Fruit fly (Drosophila melanogaster) whole organism, embryonic: ENCODE data around the gene CG7906.

Experiments
- Adf1 ChIP-seq: fragments of 200-800 bp; sonication (Bioruptor generic); IDR thresholded peaks from 2 replicates; pipeline ENCODE4 v1.3.6; 2022; ENCODE audit warnings: missing biosample characterization, missing genetic modification characterization
- Asciz ChIP-seq: fragments of 200-800 bp; sonication (Bioruptor generic); optimal IDR thresholded peaks from 2 replicates; lab custom pipeline; 2017; ENCODE audit warnings: missing biosample characterization, mild to moderate bottlenecking, missing genetic modification characterization, missing genetic modification reagents
- B-H2 ChIP-seq: fragments of 200-800 bp; sonication (Bioruptor generic); optimal IDR thresholded peaks from 2 replicates; lab custom pipeline; 2018; ENCODE audit warnings: missing biosample characterization, mild to moderate bottlenecking, missing genetic modification characterization
- CG11093 ChIP-seq: fragments of 200-800 bp; sonication (Bioruptor generic); IDR thresholded peaks from 3 replicates; pipeline ENCODE4 v1.3.6; 2022; ENCODE audit warnings: missing biosample characterization, missing genetic modification characterization
- CG1233 ChIP-seq: fragments of 200-800 bp; sonication (Bioruptor generic); optimal IDR thresholded peaks from 4 replicates; lab custom pipeline; 2018; ENCODE audit warnings: missing biosample characterization, mild to moderate bottlenecking, missing genetic modification characterization
- CG13296 ChIP-seq: fragments of 200-800 bp; sonication (Bioruptor generic); optimal IDR thresholded peaks from 3 replicates; lab custom pipeline; 2018; ENCODE audit warnings: missing biosample characterization, mild to moderate bottlenecking, missing genetic modification characterization
- CG16779 ChIP-seq: fragments of 200-800 bp; sonication (Bioruptor generic); IDR thresholded peaks from 2 replicates; pipeline ENCODE4 v1.3.6; 2022; ENCODE audit warnings: missing biosample characterization, missing genetic modification characterization
- CG17612 ChIP-seq: fragments of 200-800 bp; sonication (Bioruptor generic); IDR thresholded peaks from 2 replicates; pipeline ENCODE4 v1.3.6; 2022; ENCODE audit warnings: missing biosample characterization, missing genetic modification characterization
- CG18011 ChIP-seq: fragments of 200-800 bp; sonication (Bioruptor generic); optimal IDR thresholded peaks from 2 replicates; lab custom pipeline; 2017; ENCODE audit warnings: missing biosample characterization, missing genetic modification characterization, mild to moderate bottlenecking, moderate library complexity, missing genotype
- CG1832 ChIP-seq: fragments of 200-800 bp; sonication (Bioruptor generic); optimal IDR thresholded peaks from 2 replicates; lab custom pipeline; 2017; ENCODE audit warnings: missing biosample characterization, mild to moderate bottlenecking, missing genetic modification characterization, inconsistent platforms
- CG18764 ChIP-seq: fragments of 200-800 bp; sonication (Bioruptor generic); optimal IDR thresholded peaks from 3 replicates; lab custom pipeline; 2016; ENCODE audit warnings: missing biosample characterization, missing genetic modification characterization
- CG2202 ChIP-seq: fragments of 200-800 bp; sonication (Bioruptor generic); optimal IDR thresholded peaks from 2 replicates; lab custom pipeline; 2018; ENCODE audit warnings: missing biosample characterization, mild to moderate bottlenecking, missing genetic modification characterization
- CG31365 ChIP-seq: fragments of 200-800 bp; sonication (Bioruptor generic); optimal IDR thresholded peaks from 2 replicates; lab custom pipeline; 2018; ENCODE audit warnings: missing biosample characterization, mild to moderate bottlenecking, missing genetic modification characterization
- CG33213 ChIP-seq: fragments of 200-800 bp; sonication (Bioruptor generic); optimal IDR thresholded peaks from 3 replicates; lab custom pipeline; 2016; ENCODE audit warnings: missing biosample characterization, missing genetic modification characterization
- CG4707 ChIP-seq: fragments of 200-800 bp; sonication (Bioruptor generic); optimal IDR thresholded peaks from 2 replicates; lab custom pipeline; 2018; ENCODE audit warnings: missing biosample characterization, mild to moderate bottlenecking, missing genetic modification characterization, moderate library complexity
- CG5180 ChIP-seq: fragments of 200-800 bp; sonication (Bioruptor generic); optimal IDR thresholded peaks from 3 replicates; lab custom pipeline; 2017; ENCODE audit warnings: missing biosample characterization, missing genetic modification characterization, mild to moderate bottlenecking, moderate library complexity, missing genetic modification reagents
- CG6683 ChIP-seq: fragments of 200-800 bp; sonication (Bioruptor generic); optimal IDR thresholded peaks from 2 replicates; lab custom pipeline; 2017; ENCODE audit warnings: missing biosample characterization, mild to moderate bottlenecking, missing genetic modification characterization, missing genetic modification reagents
- CG7786 ChIP-seq: fragments of 200-800 bp; sonication (Bioruptor generic); optimal IDR thresholded peaks from 2 replicates; lab custom pipeline; 2016; ENCODE audit warnings: missing biosample characterization, missing genetic modification characterization
- CG7987 ChIP-seq: fragments of 200-800 bp; sonication (Bioruptor generic); optimal IDR thresholded peaks from 2 replicates; lab custom pipeline; 2018; ENCODE audit warnings: missing biosample characterization, mild to moderate bottlenecking, missing genetic modification characterization, moderate library complexity
- CG9876 ChIP-seq: fragments of 200-800 bp; sonication (Bioruptor generic); optimal IDR thresholded peaks from 2 replicates; lab custom pipeline; 2016; ENCODE audit warnings: missing biosample characterization, missing genetic modification characterization
- Drgx ChIP-seq: fragments of 200-800 bp; sonication (Bioruptor generic); IDR thresholded peaks from 2 replicates; pipeline ENCODE4 v1.3.6; 2022; ENCODE audit warnings: missing biosample characterization, missing genetic modification characterization
- Eip74EF ChIP-seq, 2 experiments: fragments of 200-800 bp in 1 of 2; fragments of >200 bp in 1 of 2; sonication (Bioruptor generic) in 1 of 2; optimal IDR thresholded peaks; 2 replicates each; lab custom pipeline; 2017 to 2019; ENCODE audit warnings: missing biosample characterization in 2 of 2, missing genetic modification characterization in 2 of 2, mild to moderate bottlenecking in 1 of 2, moderate library complexity in 1 of 2
- Fer2 ChIP-seq: fragments of 200-800 bp; sonication (Bioruptor generic); optimal IDR thresholded peaks from 2 replicates; lab custom pipeline; 2018; ENCODE audit warnings: missing biosample characterization, mild to moderate bottlenecking, missing genetic modification characterization, moderate library complexity
- HmgZ ChIP-seq: fragments of 200-800 bp; sonication (Bioruptor generic); optimal IDR thresholded peaks from 2 replicates; lab custom pipeline; 2018; ENCODE audit warnings: missing biosample characterization, mild to moderate bottlenecking, missing genetic modification characterization
- Hsf ChIP-seq: fragments of 200-800 bp; sonication (Bioruptor generic); optimal IDR thresholded peaks from 3 replicates; lab custom pipeline; 2016; ENCODE audit warnings: missing biosample characterization, missing genetic modification characterization
- Jarid2 ChIP-seq: fragments of 200-800 bp; sonication (Bioruptor generic); optimal IDR thresholded peaks from 3 replicates; lab custom pipeline; 2017; ENCODE audit warnings: mild to moderate bottlenecking, missing biosample characterization, missing genetic modification reagents, missing genetic modification characterization
- Lpt ChIP-seq: fragments of >200 bp; optimal IDR thresholded peaks from 2 replicates; lab custom pipeline; 2018; ENCODE audit warnings: missing biosample characterization, missing genetic modification characterization
- Max ChIP-seq: fragments of 200-800 bp; sonication (Bioruptor generic); optimal IDR thresholded peaks from 2 replicates; lab custom pipeline; 2016; ENCODE audit warnings: missing biosample characterization, mild to moderate bottlenecking, missing genetic modification characterization
- Rfx ChIP-seq: fragments of 200-800 bp; sonication (Bioruptor generic); IDR thresholded peaks from 2 replicates; pipeline ENCODE4 v1.3.6; 2022; ENCODE audit warnings: missing biosample characterization, missing genetic modification characterization
- Xbp1 ChIP-seq: fragments of 200-800 bp; sonication (Bioruptor generic); optimal IDR thresholded peaks from 3 replicates; lab custom pipeline; 2016; ENCODE audit warnings: missing biosample characterization, mild to moderate bottlenecking, missing genetic modification characterization
- YL-1 ChIP-seq: fragments of 200-800 bp; sonication (Bioruptor generic); optimal IDR thresholded peaks from 3 replicates; lab custom pipeline; 2017; ENCODE audit warnings: missing biosample characterization, mild to moderate bottlenecking, missing genetic modification characterization
- aop ChIP-seq: fragments of 200-800 bp; sonication (Bioruptor generic); IDR thresholded peaks from 2 replicates; pipeline ENCODE4 v1.3.6; 2022; ENCODE audit warnings: missing biosample characterization, missing genetic modification characterization
- br ChIP-seq: fragments of >200 bp; optimal IDR thresholded peaks from 2 replicates; lab custom pipeline; 2017
- btn ChIP-seq: fragments of 200-800 bp; sonication (Bioruptor generic); optimal IDR thresholded peaks from 2 replicates; lab custom pipeline; 2016; ENCODE audit warnings: missing biosample characterization, missing genetic modification characterization
- corto ChIP-seq: fragments of 200-800 bp; sonication (Bioruptor generic); optimal IDR thresholded peaks from 2 replicates; lab custom pipeline; 2016; ENCODE audit warnings: missing biosample characterization, mild to moderate bottlenecking, missing genetic modification characterization, moderate library complexity
- fd102C ChIP-seq: fragments of 200-800 bp; sonication (Bioruptor generic); optimal IDR thresholded peaks from 2 replicates; lab custom pipeline; 2018; ENCODE audit warnings: missing biosample characterization, mild to moderate bottlenecking, missing genetic modification characterization, moderate library complexity
- ken ChIP-seq: fragments of 200-800 bp; sonication (Bioruptor generic); IDR thresholded peaks from 3 replicates; pipeline ENCODE4 v1.3.6; 2022; ENCODE audit warnings: missing biosample characterization, missing genetic modification characterization
- lilli ChIP-seq: fragments of 200-800 bp; sonication (Bioruptor generic); optimal IDR thresholded peaks from 3 replicates; lab custom pipeline; 2016; ENCODE audit warnings: missing biosample characterization, missing genetic modification characterization
- nau ChIP-seq: fragments of 200-800 bp; sonication (Bioruptor generic); optimal IDR thresholded peaks from 3 replicates; lab custom pipeline; 2017; ENCODE audit warnings: missing biosample characterization, mild to moderate bottlenecking, missing genetic modification characterization, missing genetic modification reagents
- nerfin-1 ChIP-seq: fragments of 200-800 bp; sonication (Bioruptor generic); optimal IDR thresholded peaks from 3 replicates; lab custom pipeline; 2019; ENCODE audit warnings: missing biosample characterization, mild to moderate bottlenecking, missing genetic modification characterization, moderate library complexity
- p53 ChIP-seq: fragments of 200-800 bp; sonication (Bioruptor generic); optimal IDR thresholded peaks from 2 replicates; lab custom pipeline; 2016; ENCODE audit warnings: missing biosample characterization, missing genetic modification characterization
- pan ChIP-seq, 4 experiments: fragments of >200 bp in 3 of 4; fragments of 200-800 bp in 1 of 4; sonication (Bioruptor generic) in 1 of 4; optimal IDR thresholded peaks in 3 of 4; IDR thresholded peaks in 1 of 4; 2 replicates each; pipeline versions ENCODE4 v1.3.6 to Lab custom; 2017 to 2022; ENCODE audit warnings: missing biosample characterization in 2 of 4, missing genetic modification characterization in 2 of 4, mixed read lengths in 1 of 4
- sens ChIP-seq: fragments of 200-800 bp; sonication (Bioruptor generic); peaks from one replicate; lab custom pipeline; 2016; ENCODE audit warnings: missing biosample characterization, missing genetic modification characterization
- sim ChIP-seq: fragments of 200-800 bp; sonication (Bioruptor generic); IDR thresholded peaks from 2 replicates; pipeline ENCODE4 v1.3.6; 2022; ENCODE audit warnings: missing biosample characterization, missing genetic modification characterization
- sima ChIP-seq: fragments of 200-800 bp; sonication (Bioruptor generic); optimal IDR thresholded peaks from 2 replicates; lab custom pipeline; 2016; ENCODE audit warnings: missing biosample characterization, missing genetic modification characterization
- tgo ChIP-seq: fragments of 200-800 bp; sonication (Bioruptor generic); IDR thresholded peaks from 3 replicates; pipeline ENCODE4 v1.3.6; 2022; ENCODE audit warnings: missing biosample characterization, missing genetic modification characterization
- tna ChIP-seq: fragments of 200-800 bp; sonication (Bioruptor generic); IDR thresholded peaks from 2 replicates; pipeline ENCODE4 v1.3.6; 2022; ENCODE audit warnings: missing biosample characterization, missing genetic modification characterization; ENCODE audit not compliant: partially characterized antibody

Gene CG7906

dm6 chr3L:14274088-14275058 is 37.9 kb downstream of the CG7906 start, which contains the start of gene fz (continued):
- TF ChIP-seq Adf1 (GFP tag; lab: Robert Waterston, UW) (no peak), CG7987 (GFP tag; lab: Kevin White, UChicago) (peak; percentile 10), CG1233 (GFP tag; lab: Kevin White, UChicago) (peak; percentile 23), Xbp1 (GFP tag; lab: Kevin White, UChicago) (no peak), CG4707 (no peak), CG13296 (no peak), CG18011 (no peak), nau (no peak), CG2202 (tag; lab: Kevin White, UChicago) (peak; percentile 49), btn (GFP tag; lab: Kevin White, UChicago) (no peak), CG17612 (GFP tag; lab: Robert Waterston, UW) (no peak), Asciz (GFP tag; lab: Kevin White, UChicago) (peak; percentile 56), nerfin-1 (tag; lab: Kevin White, UChicago) (peak; percentile 14), pan (optimal IDR thresholded peaks at IDR 0.05; lab: Kevin White, UChicago) (no peak), pan (GFP tag; optimal IDR thresholded peaks at IDR 0.05 in 1 of 2, IDR thresholded peaks at IDR 0.05 in 1 of 2) (peak in 1 of 2 experiments; percentile 18), aop (GFP tag; lab: Robert Waterston, UW) (no peak), corto (GFP tag; lab: Kevin White, UChicago) (no peak), Lpt (GFP tag; lab: Kevin White, UChicago) (no peak), sens (GFP tag; lab: Kevin White, UChicago) (peak; percentile 77), CG7786 (GFP tag; lab: Kevin White, UChicago) (no peak), CG1832 (GFP tag; lab: Kevin White, UChicago) (peak; percentile 82), B-H2 (GFP tag; lab: Kevin White, UChicago) (no peak), sim (GFP tag; lab: Robert Waterston, UW) (no peak), CG9876 (GFP tag; lab: Kevin White, UChicago) (no peak), CG31365 (no peak), Drgx (GFP tag; lab: Robert Waterston, UW) (no peak; the same call in 1 of the 2 replicates), fd102C (GFP tag; lab: Kevin White, UChicago) (peak; percentile 40), p53 (GFP tag; lab: Kevin White, UChicago) (no peak), Jarid2 (peak; percentile 99), CG18764 (GFP tag; lab: Kevin White, UChicago) (no peak), ken (GFP tag; lab: Robert Waterston, UW) (0 out of 3 replicates have a peak, but pooled peaks have one; percentile 31), Fer2 (tag; lab: Kevin White, UChicago) (no peak), br (lab: Kevin White, UChicago) (no peak), Max (GFP tag; lab: Kevin White, UChicago) (no peak), Rfx (GFP tag; lab: Robert Waterston, UW) (peak; percentile 53; the same call in 1 of the 2 replicates), lilli (no peak), Hsf (GFP tag; lab: Kevin White, UChicago) (no peak), tna (GFP tag; lab: Robert Waterston, UW) (peak; percentile 68; the same call in 1 of the 2 replicates), CG5180 (GFP tag; lab: Kevin White, UChicago) (no peak), CG6683 (GFP tag; lab: Kevin White, UChicago) (no peak), CG11093 (no peak), CG33213 (GFP tag; lab: Kevin White, UChicago) (no peak), YL-1 (no peak), CG16779 (GFP tag; lab: Robert Waterston, UW) (no peak), sima (GFP tag; lab: Kevin White, UChicago) (no peak), tgo (GFP tag; lab: Robert Waterston, UW) (0 out of 3 replicates have a peak, but pooled peaks have one; percentile 18), Eip74EF (GFP tag; optimal IDR thresholded peaks at IDR 0.05; lab: Kevin White, UChicago) (no peak), HmgZ (no peak)
